Worm (Caenorhabditis elegans) whole organism, young adult: Measurements from ENCODE around the gene ncl-1.

Experiments
- B0019.2 ChIP-seq: fragments of 200-800 bp; sonication (Bioruptor generic); conservative IDR thresholded peaks from 2 replicates; pipeline ENCODE4 v1.3.6; 2022; ENCODE audit warnings: missing genetic modification reagents, missing genetic modification characterization, missing compliant biosample characterization
- B0261.1 ChIP-seq: sonication (generic microtip); optimal IDR thresholded peaks from 2 replicates; lab custom pipeline; 2016; ENCODE audit warnings: mild to moderate bottlenecking, missing genetic modification characterization, moderate library complexity, missing compliant biosample characterization
- D2030.7 ChIP-seq: fragments of 200-800 bp; sonication (Bioruptor generic); IDR thresholded peaks from 2 replicates; pipeline ENCODE4 v1.3.6; 2022; ENCODE audit warnings: missing genetic modification reagents, missing genetic modification characterization, missing compliant biosample characterization
- F37B4.10 ChIP-seq: fragments of 200-800 bp; sonication (Bioruptor generic); IDR thresholded peaks from 2 replicates; pipeline ENCODE4 v1.3.6; 2022; ENCODE audit warnings: missing genetic modification characterization, missing compliant biosample characterization
- Y53G8AR.9 ChIP-seq: fragments of 200-800 bp; sonication (Bioruptor generic); conservative IDR thresholded peaks from 2 replicates; pipeline ENCODE4 v1.3.6; 2022; ENCODE audit warnings: missing genetic modification reagents, missing genetic modification characterization, missing compliant biosample characterization
- Y56A3A.18 ChIP-seq: fragments of 200-800 bp; sonication (Bioruptor generic); IDR thresholded peaks from 2 replicates; pipeline ENCODE4 v1.3.6; 2022; ENCODE audit warnings: missing genetic modification reagents, missing genetic modification characterization, missing compliant biosample characterization
- ZK185.1 ChIP-seq: sonication (generic microtip); optimal IDR thresholded peaks from 2 replicates; lab custom pipeline; 2016; ENCODE audit warnings: mild to moderate bottlenecking, missing genetic modification characterization, missing compliant biosample characterization; ENCODE audit not compliant: poor library complexity, severe bottlenecking
- ama-1 ChIP-seq, 3 experiments: fragments of 150-350 bp in 1 of 3; sonication (generic microtip) in 2 of 3; optimal IDR thresholded peaks; 2 replicates each; lab custom pipeline; 2014 to 2018; ENCODE audit warnings: missing biosample characterization in 2 of 3, missing genetic modification characterization in 2 of 3, missing genetic modification reagents in 2 of 3
- aptf-2 ChIP-seq: fragments of 200-800 bp; sonication (Bioruptor generic); conservative IDR thresholded peaks from 2 replicates; pipeline ENCODE4 v1.3.6; 2022; ENCODE audit warnings: missing genetic modification reagents, missing genetic modification characterization, missing compliant biosample characterization
- aptf-3 ChIP-seq: fragments of 200-800 bp; sonication (Bioruptor generic); IDR thresholded peaks from 2 replicates; pipeline ENCODE4 v1.3.6; 2022; ENCODE audit warnings: missing genetic modification characterization, missing compliant biosample characterization
- athp-1 ChIP-seq: sonication (generic microtip); optimal IDR thresholded peaks from 2 replicates; lab custom pipeline; 2017; ENCODE audit warnings: mild to moderate bottlenecking, missing genetic modification characterization, missing compliant biosample characterization
- attf-3 ChIP-seq: fragments of 200-800 bp; sonication (Bioruptor generic); conservative IDR thresholded peaks from 2 replicates; pipeline ENCODE4 v1.3.6; 2022; ENCODE audit warnings: missing genetic modification reagents, missing genetic modification characterization, missing compliant biosample characterization
- bed-1 ChIP-seq: fragments of 200-800 bp; sonication (Bioruptor generic); IDR thresholded peaks from 2 replicates; pipeline ENCODE4 v1.3.6; 2022; ENCODE audit warnings: missing genetic modification reagents, missing genetic modification characterization, missing compliant biosample characterization
- cebp-2 ChIP-seq: fragments of 200-800 bp; sonication (Bioruptor generic); IDR thresholded peaks from 2 replicates; pipeline ENCODE4 v1.3.6; 2022; ENCODE audit warnings: missing genetic modification characterization, missing compliant biosample characterization
- ceh-100 ChIP-seq: fragments of 200-800 bp; sonication (Bioruptor generic); IDR thresholded peaks from 2 replicates; pipeline ENCODE4 v1.3.6; 2022; ENCODE audit warnings: missing genetic modification reagents, missing genetic modification characterization, missing compliant biosample characterization
- ceh-27 ChIP-seq: fragments of 200-800 bp; sonication (Bioruptor generic); optimal IDR thresholded peaks from 2 replicates; lab custom pipeline; 2018; ENCODE audit warnings: mild to moderate bottlenecking, missing genetic modification characterization, moderate library complexity, missing compliant biosample characterization
- ceh-58 ChIP-seq: fragments of 200-800 bp; sonication (Bioruptor generic); IDR thresholded peaks from 2 replicates; pipeline ENCODE4 v1.3.6; 2022; ENCODE audit warnings: missing genetic modification characterization, missing compliant biosample characterization
- dox-1 ChIP-seq: fragments of 200-800 bp; sonication (Bioruptor generic); IDR thresholded peaks from 2 replicates; pipeline ENCODE4 v1.3.6; 2022; ENCODE audit warnings: missing genetic modification reagents, missing genetic modification characterization, missing compliant biosample characterization
- egl-18 ChIP-seq: fragments of 200-800 bp; sonication (Bioruptor generic); IDR thresholded peaks from 2 replicates; pipeline ENCODE4 v1.3.6; 2022; ENCODE audit warnings: missing genetic modification reagents, missing genetic modification characterization, missing compliant biosample characterization
- egl-44 ChIP-seq: fragments of 200-800 bp; sonication (Bioruptor generic); IDR thresholded peaks from 2 replicates; pipeline ENCODE4 v1.3.6; 2022; ENCODE audit warnings: missing genetic modification reagents, missing genetic modification characterization, missing compliant biosample characterization
- ekl-4 ChIP-seq: fragments of 200-800 bp; sonication (Bioruptor generic); IDR thresholded peaks from 2 replicates; pipeline ENCODE4 v1.3.6; 2022; ENCODE audit warnings: missing genetic modification reagents, missing genetic modification characterization, missing compliant biosample characterization
- hmg-20 ChIP-seq: fragments of 200-800 bp; sonication (Bioruptor generic); IDR thresholded peaks from 2 replicates; pipeline ENCODE4 v1.3.6; 2022; ENCODE audit warnings: missing genetic modification reagents, missing genetic modification characterization, missing compliant biosample characterization
- let-607 ChIP-seq, 2 experiments: fragments of 200-800 bp in 1 of 2; sonication (Bioruptor generic) in 1 of 2; sonication (generic microtip) in 1 of 2; optimal IDR thresholded peaks; 2 replicates each; lab custom pipeline; 2016 to 2018; ENCODE audit warnings: mild to moderate bottlenecking in 2 of 2, missing compliant biosample characterization in 2 of 2, missing genetic modification characterization in 2 of 2, moderate library complexity in 2 of 2, missing genotype in 1 of 2
- madf-10 ChIP-seq: sonication (generic microtip); optimal IDR thresholded peaks from 2 replicates; lab custom pipeline; 2016; ENCODE audit warnings: mild to moderate bottlenecking, missing genetic modification characterization, missing compliant biosample characterization
- madf-3 ChIP-seq: fragments of 200-800 bp; sonication (Bioruptor generic); IDR thresholded peaks from 2 replicates; pipeline ENCODE4 v1.3.6; 2022; ENCODE audit warnings: missing genetic modification reagents, missing genetic modification characterization, missing compliant biosample characterization
- madf-6 ChIP-seq: fragments of 200-800 bp; sonication (Bioruptor generic); IDR thresholded peaks from 2 replicates; pipeline ENCODE4 v1.3.6; 2022; ENCODE audit warnings: missing genetic modification reagents, missing genetic modification characterization, missing compliant biosample characterization
- mcd-1 ChIP-seq: fragments of 200-800 bp; sonication (Bioruptor generic); IDR thresholded peaks from 2 replicates; pipeline ENCODE4 v1.3.6; 2022; ENCODE audit warnings: missing genetic modification reagents, missing genetic modification characterization, missing compliant biosample characterization
- mel-28 ChIP-seq: sonication (generic microtip); optimal IDR thresholded peaks from 2 replicates; lab custom pipeline; 2016; ENCODE audit warnings: borderline replicate concordance, mild to moderate bottlenecking, missing genetic modification characterization, missing compliant biosample characterization
- nfya-1 ChIP-seq: sonication (generic microtip); optimal IDR thresholded peaks from 2 replicates; lab custom pipeline; 2017; ENCODE audit warnings: antibody characterized with exemption, missing compliant biosample characterization, missing genetic modification characterization, borderline replicate concordance; ENCODE audit not compliant: insufficient read depth
- nfyb-1 ChIP-seq: fragments of 200-800 bp; sonication (Bioruptor generic); IDR thresholded peaks from 2 replicates; pipeline ENCODE4 v1.3.6; 2022; ENCODE audit warnings: missing genetic modification reagents, missing genetic modification characterization, missing compliant biosample characterization
- nhr-27 ChIP-seq: fragments of 200-800 bp; sonication (Bioruptor generic); optimal IDR thresholded peaks from 2 replicates; lab custom pipeline; 2018; ENCODE audit warnings: mild to moderate bottlenecking, missing genetic modification characterization, moderate library complexity, missing compliant biosample characterization
- nhr-90 ChIP-seq: sonication (generic microtip); optimal IDR thresholded peaks from 2 replicates; lab custom pipeline; 2016; ENCODE audit warnings: missing genotype, mild to moderate bottlenecking, missing genetic modification characterization, missing compliant biosample characterization
- pbrm-1 ChIP-seq: fragments of 200-800 bp; sonication (Bioruptor generic); IDR thresholded peaks from 2 replicates; pipeline ENCODE4 v1.3.6; 2022; ENCODE audit warnings: missing genetic modification reagents, missing genetic modification characterization, missing compliant biosample characterization
- rcor-1 ChIP-seq: fragments of 200-800 bp; sonication (Bioruptor generic); IDR thresholded peaks from 2 replicates; pipeline ENCODE4 v1.3.6; 2022; ENCODE audit warnings: missing genetic modification reagents, missing genetic modification characterization, missing compliant biosample characterization
- repo-1 ChIP-seq: sonication (generic microtip); optimal IDR thresholded peaks from 2 replicates; lab custom pipeline; 2017; ENCODE audit warnings: mild to moderate bottlenecking, missing genetic modification characterization, missing compliant biosample characterization
- snpc-1.3 ChIP-seq: sonication (generic microtip); optimal IDR thresholded peaks from 2 replicates; lab custom pipeline; 2017; ENCODE audit warnings: missing genetic modification characterization, mild to moderate bottlenecking, missing compliant biosample characterization, antibody characterized with exemption, moderate library complexity, missing genotype, missing genetic modification reagents; ENCODE audit not compliant: insufficient read depth
- tbp1 ChIP-seq: fragments of 200-800 bp; sonication (Bioruptor generic); optimal IDR thresholded peaks from 2 replicates; lab custom pipeline; 2018; ENCODE audit warnings: mild to moderate bottlenecking, missing genetic modification characterization, missing compliant biosample characterization
- tlf-1 ChIP-seq: fragments of 200-800 bp; sonication (Bioruptor generic); optimal IDR thresholded peaks from 2 replicates; lab custom pipeline; 2018; ENCODE audit warnings: mild to moderate bottlenecking, missing genetic modification characterization, missing compliant biosample characterization
- zfh-2 ChIP-seq: fragments of 200-800 bp; sonication (Bioruptor generic); conservative IDR thresholded peaks from 2 replicates; pipeline ENCODE4 v1.3.6; 2022; ENCODE audit warnings: missing genetic modification reagents, missing genetic modification characterization, missing compliant biosample characterization
- ztf-18 ChIP-seq: sonication (generic microtip); optimal IDR thresholded peaks from 2 replicates; lab custom pipeline; 2016; ENCODE audit warnings: missing genotype, mild to moderate bottlenecking, missing genetic modification characterization, missing compliant biosample characterization
- ztf-3 ChIP-seq: fragments of 200-800 bp; sonication (Bioruptor generic); optimal IDR thresholded peaks from 2 replicates; lab custom pipeline; 2018; ENCODE audit warnings: mild to moderate bottlenecking, missing genetic modification characterization, missing compliant biosample characterization
- ztf-6 ChIP-seq: fragments of 200-800 bp; sonication (Bioruptor generic); IDR thresholded peaks from 2 replicates; pipeline ENCODE4 v1.3.6; 2022; ENCODE audit warnings: missing genetic modification reagents, missing genetic modification characterization, missing compliant biosample characterization

ncl-1 gene

DNA sequence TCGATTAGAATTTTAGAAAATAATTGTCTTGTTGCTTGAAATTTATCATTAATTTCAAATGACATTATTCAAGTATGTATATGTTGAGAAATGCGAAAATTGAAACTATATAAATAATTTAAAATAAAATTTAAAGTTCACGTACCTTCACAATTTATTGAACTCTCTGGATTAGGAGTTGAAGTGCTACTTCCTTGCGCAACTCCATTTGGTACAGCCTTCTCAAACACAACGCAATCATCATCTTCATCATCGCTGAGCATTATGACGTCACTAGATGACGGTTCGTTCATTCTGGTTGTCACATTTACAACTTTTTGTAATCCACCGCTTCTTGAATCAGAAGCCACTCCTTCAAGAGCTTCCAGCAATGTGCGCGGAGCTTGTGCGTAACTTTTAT is 16.1 kb upstream of the ncl-1 start:
- TF ChIP-seq ceh-100 (GFP tag; lab: Robert Waterston, UW) (no peak), ztf-6 (no peak), repo-1 (tag; lab: Kevin White, UChicago) (no peak), madf-3 (no peak), ama-1 (optimal IDR thresholded peaks at IDR 0.05; lab: Kevin White, UChicago) (no peak), ama-1 (GFP tag; optimal IDR thresholded peaks at IDR 0.05; lab: Kevin White, UChicago) (no peak), snpc-1.3 (no peak), B0261.1 (no peak), aptf-2 (GFP tag; lab: Robert Waterston, UW) (no peak), nfya-1 (no peak), ztf-3 (GFP tag; lab: Kevin White, UChicago) (no peak), nfyb-1 (GFP tag; lab: Robert Waterston, UW) (no peak), B0019.2 (GFP tag; lab: Robert Waterston, UW) (no peak), ZK185.1 (tag; lab: Kevin White, UChicago) (no peak), bed-1 (GFP tag; lab: Robert Waterston, UW) (no peak), ekl-4 (GFP tag; lab: Robert Waterston, UW) (no peak), rcor-1 (no peak)

- TF ChIP-seq mcd-1 (0 out of 2 replicates have a peak, but pooled peaks have one; percentile 22), attf-3 (GFP tag; lab: Robert Waterston, UW) (0 out of 2 replicates have a peak, but pooled peaks have one; percentile 22), ceh-100 (GFP tag; lab: Robert Waterston, UW) (peak; percentile 69), D2030.7 (0 out of 2 replicates have a peak, but pooled peaks have one; percentile 36)
- TF ChIP-seq, all 124 proteins: peak for 4; not testable (repeated sequence) for 120
Observed at ce11 chrIII:7708815-7709214, 10.7 kb upstream of the ncl-1 start.

DNA sequence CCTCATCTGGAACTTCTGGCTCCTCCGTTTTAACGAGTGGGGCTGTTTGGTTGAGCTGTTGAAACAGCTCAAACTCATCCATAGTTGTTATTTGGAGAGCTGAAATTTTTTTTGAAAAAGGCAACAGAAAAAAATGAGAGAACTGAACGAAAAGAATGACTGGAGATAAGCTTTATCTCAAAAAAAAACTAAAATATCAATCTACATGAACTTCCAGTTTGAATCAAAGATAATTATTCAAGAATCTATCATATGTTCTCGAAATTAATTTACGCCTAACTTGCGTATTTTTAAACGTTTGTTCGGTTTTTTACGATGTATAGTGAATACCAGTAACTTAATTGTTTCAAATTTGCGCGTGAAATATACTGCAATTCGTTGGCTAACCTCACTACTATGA is 10.1 kb upstream of the ncl-1 start, which contains the start of gene lin-13:
TSS of gene lin-13 (minus strand) at position 101 of the 400 bp plus-strand sequence.
- TF ChIP-seq egl-18 (GFP tag; lab: Robert Waterston, UW): no peak
- no peak for TF ChIP-seq ztf-6
- no peak for TF ChIP-seq tbp1 (GFP tag; lab: Kevin White, UChicago)
- TF ChIP-seq madf-10 (tag; lab: Kevin White, UChicago): no peak
- no peak for TF ChIP-seq madf-6
- no peak for TF ChIP-seq aptf-3 (GFP tag; lab: Robert Waterston, UW)
- no peak for TF ChIP-seq nhr-27 (tag; lab: Kevin White, UChicago)
- no peak for TF ChIP-seq nhr-90 (tag; lab: Kevin White, UChicago)
- TF ChIP-seq rcor-1: no peak
- no peak for TF ChIP-seq Y53G8AR.9 (GFP tag; lab: Robert Waterston, UW)
- no peak for TF ChIP-seq ztf-3 (GFP tag; lab: Kevin White, UChicago)

DNA sequence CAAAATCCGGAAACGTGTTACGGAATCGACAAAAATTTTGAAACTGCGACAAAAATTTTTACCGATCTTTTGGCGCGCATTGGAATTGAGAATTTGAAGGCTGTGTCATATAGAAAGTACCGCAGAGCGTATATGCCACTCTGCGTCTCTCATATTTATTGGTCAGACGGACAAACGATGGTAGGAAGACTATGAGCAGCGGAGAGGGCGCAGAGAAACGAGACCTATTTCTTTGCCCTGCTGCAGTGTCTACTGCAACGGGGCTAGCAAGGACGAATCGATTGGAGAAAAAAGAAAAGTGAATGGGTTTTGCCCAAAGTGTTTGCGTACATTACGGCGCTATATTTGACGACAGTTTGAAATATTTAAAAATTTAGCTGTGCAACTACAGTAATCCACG is 9.5 kb upstream of the ncl-1 start:
- TF ChIP-seq ZK185.1 (tag; lab: Kevin White, UChicago): peak; percentile 28
- 0 out of 2 replicates have a peak, but pooled peaks have one; percentile 26 for TF ChIP-seq rcor-1
- TF ChIP-seq mel-28: no peak
- TF ChIP-seq pbrm-1 (GFP tag; lab: Robert Waterston, UW): 0 out of 2 replicates have a peak, but pooled peaks have one; percentile 38
- TF ChIP-seq F37B4.10 (GFP tag; lab: Robert Waterston, UW): no peak
- 0 out of 2 replicates have a peak, but pooled peaks have one; percentile 62 for TF ChIP-seq ekl-4 (GFP tag; lab: Robert Waterston, UW)
- TF ChIP-seq hmg-20 (GFP tag; lab: Robert Waterston, UW): no peak
- no peak for TF ChIP-seq ceh-58 (GFP tag; lab: Robert Waterston, UW)
- peak; percentile 78 for TF ChIP-seq ceh-27 (GFP tag; lab: Kevin White, UChicago)
- TF ChIP-seq madf-10 (tag; lab: Kevin White, UChicago): peak; percentile 39
- TF ChIP-seq athp-1: peak; percentile 87
- peak; percentile 85 for TF ChIP-seq ztf-18 (tag; lab: Kevin White, UChicago)
- TF ChIP-seq let-607 (tag; optimal IDR thresholded peaks at IDR 0.05; lab: Kevin White, UChicago): peak; percentile 19 to 34
- TF ChIP-seq tlf-1 (GFP tag; lab: Kevin White, UChicago): peak; percentile 13
- TF ChIP-seq zfh-2: peak; percentile 69
- 0 out of 2 replicates have a peak, but pooled peaks have one; percentile 28 for TF ChIP-seq madf-3
- TF ChIP-seq dox-1: peak; percentile 45; the same call in 1 of the 2 replicates
- TF ChIP-seq cebp-2: no peak
- peak; percentile 23 for TF ChIP-seq tbp1 (GFP tag; lab: Kevin White, UChicago)
- 0 out of 2 replicates have a peak, but pooled peaks have one; percentile 56 for TF ChIP-seq egl-44
- 0 out of 2 replicates have a peak, but pooled peaks have one; percentile 52 for TF ChIP-seq Y56A3A.18 (GFP tag; lab: Robert Waterston, UW)
